Fruit fly (Drosophila melanogaster): ENCODE results near the gene mus312.

DNA sequence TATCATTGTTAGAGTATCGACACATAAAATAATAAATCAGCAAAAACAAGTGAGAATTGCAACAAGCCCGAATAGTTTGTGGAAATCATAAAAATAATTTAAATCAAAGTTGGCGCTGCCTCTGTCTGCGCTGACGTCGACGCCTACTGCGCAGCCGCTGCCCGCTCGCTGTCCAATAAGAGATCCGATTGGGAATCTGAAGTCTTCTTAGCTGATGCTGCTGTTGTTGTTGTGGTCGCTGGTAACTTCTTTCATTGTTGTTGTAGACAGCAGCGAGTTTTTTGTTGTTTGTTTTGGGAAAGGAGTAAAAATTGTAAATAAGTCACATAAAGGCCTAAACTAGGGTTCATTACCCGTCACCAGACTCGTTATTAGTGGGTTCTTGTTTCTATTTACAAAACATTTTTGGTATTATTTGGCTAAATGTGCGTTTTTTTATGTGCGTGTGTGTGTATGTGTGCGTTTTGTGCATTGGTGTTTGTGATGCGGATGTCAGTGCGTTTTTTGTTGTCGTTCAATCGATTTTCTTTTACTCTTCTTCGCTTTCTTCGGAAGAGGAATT, 35.9 kb downstream of the mus312 start:
- TF ChIP-seq CG1024 (GFP tag; IDR thresholded peaks at IDR 0.05) (no peak), Usf (GFP tag; optimal IDR thresholded peaks at IDR 0.05) (no peak), CG10959 (GFP tag; IDR thresholded peaks at IDR 0.05) (no peak), sc (optimal IDR thresholded peaks at IDR 0.05) (no peak), sc (GFP tag; optimal IDR thresholded peaks at IDR 0.05) (no peak), usp (GFP tag; optimal IDR thresholded peaks at IDR 0.05) (no peak), abd-A (tag; optimal IDR thresholded peaks at IDR 0.05) (no peak), psq (GFP tag; optimal IDR thresholded peaks at IDR 0.05) (no peak), hb (GFP tag; IDR thresholded peaks at IDR 0.05; ENCODE audit: partially characterized antibody) (no peak), so (GFP tag; IDR thresholded peaks at IDR 0.05) (no peak), CG8478 (optimal IDR thresholded peaks at IDR 0.05) (no peak), CG34376 (GFP tag; optimal IDR thresholded peaks at IDR 0.05) (no peak), CG15011 (GFP tag; optimal IDR thresholded peaks at IDR 0.05) (no peak), CG14050 (GFP tag; IDR thresholded peaks at IDR 0.05) (no peak), CG11247 (GFP tag; IDR thresholded peaks at IDR 0.05) (no peak)

Data from whole organism, embryonic.